Worm (Caenorhabditis elegans) whole organism, mixed stage, embryonic: ENCODE data around the gene str-169.

Experiments used
- M03D4.4 ChIP-seq: sonication (generic microtip); optimal IDR thresholded peaks from 2 replicates; lab custom pipeline; 2017; ENCODE audit warnings: mild to moderate bottlenecking, missing genetic modification characterization, missing compliant biosample characterization
- bed-3 ChIP-seq: fragments of 200-800 bp; sonication (Bioruptor generic); optimal IDR thresholded peaks from 3 replicates; lab custom pipeline; 2018; ENCODE audit warnings: mild to moderate bottlenecking, missing genetic modification characterization, moderate library complexity, missing compliant biosample characterization
- blmp-1 ChIP-seq: fragments of 150-350 bp; optimal IDR thresholded peaks from 2 replicates; lab custom pipeline; 2014; ENCODE audit warnings: missing biosample characterization, missing genetic modification characterization
- ceh-39 ChIP-seq: fragments of 150-350 bp; optimal IDR thresholded peaks from 2 replicates; lab custom pipeline; 2014; ENCODE audit warnings: missing biosample characterization, missing genetic modification characterization
- ceh-43 ChIP-seq: fragments of 200-800 bp; sonication (Bioruptor generic); optimal IDR thresholded peaks from 2 replicates; lab custom pipeline; 2018; ENCODE audit warnings: mild to moderate bottlenecking, missing genetic modification characterization, moderate library complexity, missing compliant biosample characterization
- ceh-83 ChIP-seq: fragments of 200-800 bp; sonication (Bioruptor generic); optimal IDR thresholded peaks from 2 replicates; lab custom pipeline; 2018; ENCODE audit warnings: mild to moderate bottlenecking, missing genetic modification characterization, missing compliant biosample characterization
- ces-1 ChIP-seq: fragments of 150-350 bp; optimal IDR thresholded peaks from 2 replicates; lab custom pipeline; 2014; ENCODE audit warnings: missing biosample characterization, missing genetic modification reagents, missing genetic modification characterization
- cnd-1 ChIP-seq: fragments of 200-800 bp; sonication (Bioruptor generic); optimal IDR thresholded peaks from 2 replicates; lab custom pipeline; 2018; ENCODE audit warnings: mild to moderate bottlenecking, missing genetic modification characterization, missing compliant biosample characterization
- drap-1 ChIP-seq: fragments of 200-800 bp; sonication (Bioruptor generic); optimal IDR thresholded peaks from 3 replicates; lab custom pipeline; 2018; ENCODE audit warnings: mild to moderate bottlenecking, missing genetic modification characterization, missing compliant biosample characterization
- elt-1 ChIP-seq: sonication (generic microtip); optimal IDR thresholded peaks from 2 replicates; lab custom pipeline; 2017; ENCODE audit warnings: missing genetic modification characterization, mild to moderate bottlenecking, missing compliant biosample characterization, antibody characterized with exemption, moderate library complexity, borderline replicate concordance; ENCODE audit not compliant: insufficient read depth
- elt-3 ChIP-seq: fragments of 150-350 bp; optimal IDR thresholded peaks from 2 replicates; lab custom pipeline; 2014; ENCODE audit warnings: missing biosample characterization, missing genetic modification characterization
- ham-2 ChIP-seq: fragments of 200-800 bp; sonication (Bioruptor generic); optimal IDR thresholded peaks from 2 replicates; lab custom pipeline; 2018; ENCODE audit warnings: mild to moderate bottlenecking, missing genetic modification characterization, missing compliant biosample characterization
- hlh-1 ChIP-seq: fragments of 150-350 bp; optimal IDR thresholded peaks from 2 replicates; lab custom pipeline; 2014; ENCODE audit warnings: missing biosample characterization, missing genetic modification reagents, missing genetic modification characterization
- lin-13 ChIP-seq: fragments of 150-350 bp; optimal IDR thresholded peaks from 2 replicates; lab custom pipeline; 2014; ENCODE audit warnings: missing biosample characterization, missing genetic modification characterization
- lsy-2 ChIP-seq: fragments of 150-350 bp; optimal IDR thresholded peaks from 2 replicates; lab custom pipeline; 2014; ENCODE audit warnings: missing biosample characterization, missing genetic modification characterization
- mls-2 ChIP-seq: sonication (generic microtip); optimal IDR thresholded peaks from 2 replicates; lab custom pipeline; 2016; ENCODE audit warnings: mild to moderate bottlenecking, missing genetic modification characterization, moderate library complexity, missing compliant biosample characterization
- nhr-12 ChIP-seq: fragments of 150-350 bp; optimal IDR thresholded peaks from 2 replicates; lab custom pipeline; 2014; ENCODE audit warnings: missing biosample characterization, missing genetic modification characterization
- nhr-2 ChIP-seq: fragments of 150-350 bp; optimal IDR thresholded peaks from 2 replicates; lab custom pipeline; 2014; ENCODE audit warnings: missing biosample characterization, missing genetic modification characterization
- nhr-237 ChIP-seq: fragments of 150-350 bp; optimal IDR thresholded peaks from 2 replicates; lab custom pipeline; 2014; ENCODE audit warnings: missing biosample characterization, missing genetic modification characterization
- nhr-28 ChIP-seq: fragments of 150-350 bp; optimal IDR thresholded peaks from 2 replicates; lab custom pipeline; 2014; ENCODE audit warnings: missing biosample characterization, missing genetic modification characterization
- nhr-76 ChIP-seq: sonication (generic microtip); optimal IDR thresholded peaks from 2 replicates; lab custom pipeline; 2017; ENCODE audit warnings: missing biosample characterization, missing genetic modification characterization
- pha-4 ChIP-seq: fragments of 150-350 bp; optimal IDR thresholded peaks from 2 replicates; lab custom pipeline; 2018; ENCODE audit warnings: missing biosample characterization, missing genetic modification reagents, missing genetic modification characterization
- sem-2 ChIP-seq: fragments of 200-800 bp; sonication (Bioruptor generic); optimal IDR thresholded peaks from 2 replicates; lab custom pipeline; 2018; ENCODE audit warnings: mild to moderate bottlenecking, missing genetic modification characterization, missing compliant biosample characterization
- snpc-4 ChIP-seq: fragments of 150-350 bp; optimal IDR thresholded peaks from 2 replicates; lab custom pipeline; 2014; ENCODE audit warnings: missing biosample characterization, missing genetic modification characterization
- sptf-1 ChIP-seq: sonication (generic microtip); optimal IDR thresholded peaks from 2 replicates; lab custom pipeline; 2017; ENCODE audit warnings: mild to moderate bottlenecking, missing genetic modification characterization, moderate library complexity, missing compliant biosample characterization
- tbx-8 ChIP-seq: fragments of 200-800 bp; sonication (Bioruptor generic); optimal IDR thresholded peaks from 2 replicates; lab custom pipeline; 2018; ENCODE audit warnings: mild to moderate bottlenecking, missing genetic modification characterization, moderate library complexity, missing compliant biosample characterization
- unc-39 ChIP-seq: fragments of 150-350 bp; optimal IDR thresholded peaks from 2 replicates; lab custom pipeline; 2014; ENCODE audit warnings: missing biosample characterization, missing genetic modification characterization
- unc-62 ChIP-seq: fragments of 150-350 bp; optimal IDR thresholded peaks from 2 replicates; lab custom pipeline; 2014; ENCODE audit warnings: missing biosample characterization, missing genetic modification reagents, missing genetic modification characterization
- zip-8 ChIP-seq: fragments of 150-350 bp; optimal IDR thresholded peaks from 2 replicates; lab custom pipeline; 2014; ENCODE audit warnings: missing biosample characterization, missing genetic modification characterization
- ztf-11 ChIP-seq: fragments of 150-350 bp; optimal IDR thresholded peaks from 2 replicates; lab custom pipeline; 2014; ENCODE audit warnings: missing biosample characterization, missing genetic modification characterization

Gene str-169

ce11 chrIV:4986246-4986645, 40.4 kb downstream of the str-169 start, which contains the start of gene clec-177:
TSS of gene clec-177 (plus strand) at chrIV:4986546.
- TF ChIP-seq sem-2 (GFP tag; lab: Kevin White, UChicago) (no peak), nhr-28 (tag; lab: Kevin White, UChicago) (no peak), nhr-76 (no peak), mls-2 (tag; lab: Kevin White, UChicago) (no peak), blmp-1 (tag; lab: Kevin White, UChicago) (no peak), unc-62 (GFP tag; lab: Kevin White, UChicago) (no peak), elt-1 (tag; lab: Kevin White, UChicago) (no peak), cnd-1 (tag; lab: Kevin White, UChicago) (no peak), ham-2 (GFP tag; lab: Kevin White, UChicago) (no peak), M03D4.4 (tag; lab: Kevin White, UChicago) (no peak), nhr-237 (no peak), ces-1 (GFP tag; lab: Kevin White, UChicago) (no peak), lin-13 (tag; lab: Kevin White, UChicago) (no peak), sptf-1 (tag; lab: Kevin White, UChicago) (no peak)

ce11 chrIV:4988531-4988930, 42.7 kb downstream of the str-169 start, which contains the start of gene E03H12.7:
TSS of gene E03H12.7 (minus strand) at chrIV:4988631.
- no peak for TF ChIP-seq nhr-237
- TF ChIP-seq ceh-83 (GFP tag; lab: Kevin White, UChicago) = no peak
- no peak for TF ChIP-seq blmp-1 (tag; lab: Kevin White, UChicago)
- TF ChIP-seq ham-2 (GFP tag; lab: Kevin White, UChicago) = no peak

- TF ChIP-seq nhr-237 (no peak), lsy-2 (tag; lab: Kevin White, UChicago) (no peak), snpc-4 (no peak), nhr-2 (tag; lab: Kevin White, UChicago) (no peak), sptf-1 (tag; lab: Kevin White, UChicago) (no peak), mls-2 (tag; lab: Kevin White, UChicago) (no peak), nhr-28 (tag; lab: Kevin White, UChicago) (no peak), nhr-76 (no peak), zip-8 (tag; lab: Kevin White, UChicago) (no peak), nhr-12 (no peak), tbx-8 (GFP tag; lab: Kevin White, UChicago) (no peak), ztf-11 (no peak), elt-3 (tag; lab: Kevin White, UChicago) (no peak), unc-39 (tag; lab: Kevin White, UChicago) (no peak), sem-2 (GFP tag; lab: Kevin White, UChicago) (no peak), M03D4.4 (tag; lab: Kevin White, UChicago) (no peak), bed-3 (no peak), ham-2 (GFP tag; lab: Kevin White, UChicago) (no peak)
- TF ChIP-seq, all 35 proteins: peak for 0
Observed at ce11 chrIV:4992089-4992488, 46.2 kb downstream of the str-169 start, which contains the start of gene str-162. TSS of gene str-162 (plus strand) at chrIV:4992389.

- no peak for TF ChIP-seq M03D4.4 (tag; lab: Kevin White, UChicago)
Observed at ce11 chrIV:4993128-4993527, 47.3 kb downstream of the str-169 start.

ce11 chrIV:4995842-4996241, 50.0 kb downstream of the str-169 start, which contains the start of gene ssq-2:
TSS of gene ssq-2 (plus strand) at chrIV:4996142.
- TF ChIP-seq ceh-39 = no peak
- no peak for TF ChIP-seq ces-1 (GFP tag; lab: Kevin White, UChicago)

ce11 chrIV:4996956-4997355, 51.1 kb downstream of the str-169 start:
- TF ChIP-seq drap-1 (no peak), nhr-12 (no peak), hlh-1 (no peak), ces-1 (GFP tag; lab: Kevin White, UChicago) (no peak), lin-13 (tag; lab: Kevin White, UChicago) (no peak), ceh-43 (GFP tag; lab: Kevin White, UChicago) (no peak), nhr-76 (no peak), nhr-28 (tag; lab: Kevin White, UChicago) (no peak), unc-39 (tag; lab: Kevin White, UChicago) (no peak), pha-4 (tag; lab: Kevin White, UChicago) (no peak), elt-1 (tag; lab: Kevin White, UChicago) (no peak)
- TF ChIP-seq, all 35 proteins: peak for 0
